Fruit fly (Drosophila melanogaster) Kc167 (cell line): ENCODE results near the gene CG32095.

Experiments
- Myc ChIP-seq: fragments of >200 bp; optimal IDR thresholded peaks from 2 replicates; lab custom pipeline; 2017; ENCODE audit warnings: missing external identifiers
- Sin3A ChIP-seq: fragments of >200 bp; optimal IDR thresholded peaks from 2 replicates; lab custom pipeline; 2018; ENCODE audit warnings: missing external identifiers
- h ChIP-seq: fragments of >200 bp; optimal IDR thresholded peaks from 3 replicates; lab custom pipeline; 2018; ENCODE audit warnings: missing external identifiers
- insv ChIP-seq: fragments of >200 bp; optimal IDR thresholded peaks from 3 replicates; lab custom pipeline; 2018; ENCODE audit warnings: missing external identifiers
- psq ChIP-seq: fragments of >200 bp; optimal IDR thresholded peaks from 2 replicates; lab custom pipeline; 2017; ENCODE audit warnings: missing external identifiers
- ttk ChIP-seq: sonication (Bioruptor generic); optimal IDR thresholded peaks from 2 replicates; lab custom pipeline; 2017; ENCODE audit warnings: missing external identifiers

Gene CG32095

dm6 chr3L:11832360-11833295, 7.1 kb upstream of the CG32095 start:
- TF ChIP-seq h (lab: Kevin White, UChicago) (no peak), Myc (lab: Kevin White, UChicago) (no peak), insv (no peak), psq (lab: Kevin White, UChicago) (no peak), ttk (no peak), Sin3A (no peak)

- TF ChIP-seq h (lab: Kevin White, UChicago): no peak
- TF ChIP-seq psq (lab: Kevin White, UChicago): no peak
- TF ChIP-seq Sin3A: no peak
- TF ChIP-seq ttk: no peak
- no peak for TF ChIP-seq Myc (lab: Kevin White, UChicago)
- no peak for TF ChIP-seq insv
These were observed 5.7 kb upstream of the CG32095 start for dm6 chr3L:11831199-11831598.

dm6 chr3L:11828730-11829129, 3.2 kb upstream of the CG32095 start, which contains the start of gene CG7264:
TSS of gene CG7264 (plus strand) at chr3L:11829030.
- no peak for TF ChIP-seq insv
- TF ChIP-seq psq (lab: Kevin White, UChicago): no peak
- no peak for TF ChIP-seq Myc (lab: Kevin White, UChicago)
- TF ChIP-seq ttk: no peak
- TF ChIP-seq Sin3A: no peak
- TF ChIP-seq h (lab: Kevin White, UChicago): no peak

dm6 chr3L:11822446-11823334, 2.8 kb downstream of the CG32095 start, which contains the start of gene RpL10Ab:
TSS of gene RpL10Ab (plus strand) at chr3L:11822851.
- TF ChIP-seq psq (lab: Kevin White, UChicago): no peak
- no peak for TF ChIP-seq insv
- no peak for TF ChIP-seq Myc (lab: Kevin White, UChicago)
- no peak for TF ChIP-seq ttk
- no peak for TF ChIP-seq h (lab: Kevin White, UChicago)
- no peak for TF ChIP-seq Sin3A

DNA sequence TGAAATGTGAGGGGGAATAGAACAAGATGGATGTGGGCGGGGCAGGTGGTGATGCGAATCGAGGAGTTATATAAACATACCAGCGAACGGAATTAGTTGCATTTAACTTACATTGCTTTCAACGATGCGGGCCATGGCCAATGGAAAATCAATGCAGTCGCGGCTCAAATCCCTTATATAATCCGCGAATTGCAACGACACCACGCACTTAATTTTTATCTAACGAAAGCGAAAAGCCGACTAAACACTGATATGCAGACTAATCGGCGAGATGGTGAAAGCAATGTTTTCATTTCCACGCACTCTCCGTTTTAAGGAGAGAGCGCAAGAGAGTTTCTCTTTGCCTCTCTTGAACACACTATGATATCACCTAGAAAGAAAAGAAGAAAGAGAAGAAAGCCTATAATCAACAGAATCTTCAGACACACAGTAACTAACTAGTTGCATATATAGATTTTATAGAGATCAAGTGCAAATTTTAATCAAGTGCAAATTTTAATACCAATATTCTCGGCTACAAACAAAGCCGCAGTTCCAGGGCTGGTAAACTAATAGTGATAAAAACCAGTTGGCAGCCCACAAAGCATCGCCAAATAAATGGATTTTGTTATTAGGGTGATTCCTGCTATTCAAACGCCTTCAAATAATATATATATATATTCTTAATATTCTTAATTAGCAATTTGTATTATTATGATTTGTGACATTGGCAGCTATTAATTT, 3.6 kb downstream of the CG32095 start, which contains the start of the genes CG11597 and CG5946:
TSS of gene CG11597 (minus strand) at position 553 of the 723 bp plus-strand sequence.
TSS of gene CG5946 (minus strand) at position 553 of the 723 bp plus-strand sequence.
- TF ChIP-seq h (lab: Kevin White, UChicago) (no peak), insv (no peak), Sin3A (no peak), Myc (lab: Kevin White, UChicago) (no peak), psq (lab: Kevin White, UChicago) (no peak), ttk (no peak)

dm6 chr3L:11819639-11820456, 5.7 kb downstream of the CG32095 start:
- no peak for TF ChIP-seq Myc (lab: Kevin White, UChicago)
- no peak for TF ChIP-seq insv
- no peak for TF ChIP-seq ttk
- no peak for TF ChIP-seq psq (lab: Kevin White, UChicago)
- TF ChIP-seq h (lab: Kevin White, UChicago): no peak
- TF ChIP-seq Sin3A: no peak

DNA sequence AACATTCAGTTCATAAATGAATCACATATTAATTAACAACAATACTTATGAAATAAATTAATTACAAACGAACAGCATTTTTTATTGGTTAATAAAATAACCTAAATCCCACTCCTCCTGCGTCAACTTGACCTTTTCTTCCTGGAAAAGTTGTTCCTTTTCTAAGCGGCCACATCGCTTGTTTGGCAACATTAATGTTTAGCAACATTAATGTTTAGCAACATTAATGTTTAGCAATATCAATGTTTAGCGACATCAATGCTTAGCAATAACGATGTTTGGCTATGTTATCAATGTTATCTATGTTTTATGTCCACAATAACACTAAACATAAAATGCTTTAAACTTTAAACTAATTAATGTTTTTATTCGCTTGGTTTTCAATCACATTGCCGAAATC, 8.9 kb downstream of the CG32095 start:
- no peak for TF ChIP-seq ttk
- TF ChIP-seq psq (lab: Kevin White, UChicago): no peak
- TF ChIP-seq insv: no peak
- TF ChIP-seq Myc (lab: Kevin White, UChicago): no peak
- no peak for TF ChIP-seq Sin3A
- no peak for TF ChIP-seq h (lab: Kevin White, UChicago)

- no peak for TF ChIP-seq psq (lab: Kevin White, UChicago)
- TF ChIP-seq insv: no peak
- no peak for TF ChIP-seq h (lab: Kevin White, UChicago)
- no peak for TF ChIP-seq ttk
- TF ChIP-seq Myc (lab: Kevin White, UChicago): no peak
- TF ChIP-seq Sin3A: no peak
These were observed 10.2 kb downstream of the CG32095 start, which contains the start of gene CG14130 for dm6 chr3L:11815220-11815797. TSS of gene CG14130 (plus strand) at chr3L:11815444.

DNA sequence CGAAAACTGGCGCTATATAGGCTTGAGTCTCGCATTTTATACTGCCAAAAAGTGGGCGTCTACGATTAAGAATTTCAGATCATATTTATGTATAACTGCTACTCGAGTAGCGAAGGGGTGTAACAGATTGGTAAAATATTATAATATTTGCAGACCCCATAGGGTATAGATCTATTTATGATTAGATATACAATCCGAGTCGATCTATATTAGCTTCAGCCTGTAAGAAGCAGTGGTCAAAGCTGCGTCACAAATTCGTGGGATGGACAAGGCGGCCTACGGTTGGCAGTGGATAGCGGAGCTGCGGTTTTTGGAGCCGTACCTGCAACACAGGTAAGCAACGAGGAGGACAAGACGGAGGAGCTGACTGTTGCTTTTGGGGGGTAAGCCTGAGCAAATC, 10.9 kb downstream of the CG32095 start, which contains the start of gene Cubn2:
TSS of gene Cubn2 (minus strand) at position 101 of the 400 bp plus-strand sequence.
- TF ChIP-seq ttk (no peak), Sin3A (no peak), psq (lab: Kevin White, UChicago) (no peak), h (lab: Kevin White, UChicago) (no peak), Myc (lab: Kevin White, UChicago) (no peak), insv (no peak)

- TF ChIP-seq ttk: no peak
- TF ChIP-seq insv: no peak
- TF ChIP-seq psq (lab: Kevin White, UChicago): no peak
- no peak for TF ChIP-seq Myc (lab: Kevin White, UChicago)
- TF ChIP-seq Sin3A: no peak
- TF ChIP-seq h (lab: Kevin White, UChicago): no peak
These were observed 23.9 kb downstream of the CG32095 start for dm6 chr3L:11801622-11802021.
